Worm (Caenorhabditis elegans) whole organism, L4 larva: Measurements from ENCODE around the gene cox-6A.

Experiments
- Y48G9A.11 ChIP-seq: fragments of 200-800 bp; sonication (Bioruptor generic); IDR thresholded peaks from 2 replicates; pipeline ENCODE4 v1.3.6; 2022; ENCODE audit warnings: missing genetic modification reagents, missing genetic modification characterization, missing compliant biosample characterization
- Y5F2A.4 ChIP-seq: fragments of 200-800 bp; sonication (Bioruptor generic); optimal IDR thresholded peaks from 2 replicates; lab custom pipeline; 2018; ENCODE audit warnings: mild to moderate bottlenecking, missing genetic modification characterization, missing compliant biosample characterization
- ZK546.5 ChIP-seq, 2 experiments: sonication (generic microtip); optimal IDR thresholded peaks; 2 replicates each; lab custom pipeline; 2017; ENCODE audit warnings: missing biosample characterization in 2 of 2, missing genetic modification characterization in 2 of 2
- aha-1 ChIP-seq: fragments of 150-350 bp; peaks from one replicate; lab custom pipeline; 2014; ENCODE audit warnings: missing biosample characterization, missing genetic modification characterization
- ama-1 ChIP-seq: fragments of 150-350 bp; optimal IDR thresholded peaks from 2 replicates; lab custom pipeline; 2014; ENCODE audit warnings: inconsistent platforms, mixed read lengths
- ceh-82 ChIP-seq: sonication (generic microtip); optimal IDR thresholded peaks from 2 replicates; lab custom pipeline; 2017; ENCODE audit warnings: missing biosample characterization, missing genetic modification characterization
- cey-2 ChIP-seq: sonication (generic microtip); optimal IDR thresholded peaks from 3 replicates; lab custom pipeline; 2017; ENCODE audit warnings: missing genetic modification characterization, mild to moderate bottlenecking, missing compliant biosample characterization, antibody characterized with exemption, borderline replicate concordance; ENCODE audit not compliant: insufficient read depth
- ctbp-1 ChIP-seq: fragments of 200-800 bp; sonication (Bioruptor generic); IDR thresholded peaks from 2 replicates; pipeline ENCODE4 v1.3.6; 2022; ENCODE audit warnings: missing genetic modification reagents, missing genetic modification characterization, missing compliant biosample characterization
- daf-16 ChIP-seq, 3 experiments: sonication (generic microtip); optimal IDR thresholded peaks; 2 replicates each; lab custom pipeline; 2016 to 2017; ENCODE audit warnings: missing genetic modification characterization in 3 of 3, missing genetic modification reagents in 3 of 3, mild to moderate bottlenecking in 2 of 3, missing compliant biosample characterization in 2 of 3, missing biosample characterization in 1 of 3, moderate library complexity in 1 of 3
- daf-19 ChIP-seq: fragments of 200-800 bp; sonication (Bioruptor generic); conservative IDR thresholded peaks from 2 replicates; pipeline ENCODE4 v1.3.6; 2022; ENCODE audit warnings: missing genetic modification characterization, missing compliant biosample characterization
- dmd-6 ChIP-seq: fragments of 200-800 bp; sonication (Bioruptor generic); IDR thresholded peaks from 2 replicates; pipeline ENCODE4 v1.3.6; 2022; ENCODE audit warnings: missing genetic modification reagents, missing genetic modification characterization, missing compliant biosample characterization
- dmd-9 ChIP-seq: fragments of 200-800 bp; sonication (Bioruptor generic); IDR thresholded peaks from 2 replicates; pipeline ENCODE4 v1.3.6; 2022; ENCODE audit warnings: missing genetic modification reagents, missing genetic modification characterization, missing compliant biosample characterization
- dpl-1 ChIP-seq: fragments of 150-350 bp; optimal IDR thresholded peaks from 2 replicates; lab custom pipeline; 2014; ENCODE audit warnings: missing biosample characterization, missing genetic modification reagents, missing genetic modification characterization
- duxl-1 ChIP-seq: sonication (generic microtip); optimal IDR thresholded peaks from 2 replicates; lab custom pipeline; 2016; ENCODE audit warnings: mild to moderate bottlenecking, missing genetic modification characterization, moderate library complexity, missing compliant biosample characterization; ENCODE audit not compliant: poor library complexity
- dve-1 ChIP-seq: sonication (generic microtip); optimal IDR thresholded peaks from 2 replicates; lab custom pipeline; 2017; ENCODE audit warnings: antibody characterized with exemption, mild to moderate bottlenecking, missing genetic modification characterization, missing compliant biosample characterization; ENCODE audit not compliant: insufficient read depth
- egl-43 ChIP-seq: fragments of 200-800 bp; sonication (Bioruptor generic); IDR thresholded peaks from 2 replicates; pipeline ENCODE4 v1.3.6; 2022; ENCODE audit warnings: missing genetic modification reagents, missing genetic modification characterization, missing compliant biosample characterization
- fos-1 ChIP-seq: fragments of 150-350 bp; optimal IDR thresholded peaks from 2 replicates; lab custom pipeline; 2014; ENCODE audit warnings: missing biosample characterization, missing genetic modification characterization
- hlh-11 ChIP-seq: fragments of 200-800 bp; sonication (Bioruptor generic); optimal IDR thresholded peaks from 2 replicates; lab custom pipeline; 2018; ENCODE audit warnings: mild to moderate bottlenecking, missing genetic modification characterization, missing compliant biosample characterization
- jun-1 ChIP-seq: fragments of 150-350 bp; optimal IDR thresholded peaks from 2 replicates; lab custom pipeline; 2014; ENCODE audit warnings: missing biosample characterization, missing genetic modification reagents, missing genetic modification characterization
- lin-15B ChIP-seq: fragments of 150-350 bp; sonication (generic microtip); optimal IDR thresholded peaks from 3 replicates; lab custom pipeline; 2014; ENCODE audit warnings: missing biosample characterization, missing genetic modification characterization
- lir-3 ChIP-seq: sonication (generic microtip); optimal IDR thresholded peaks from 2 replicates; lab custom pipeline; 2016; ENCODE audit warnings: mild to moderate bottlenecking, missing genetic modification characterization, missing compliant biosample characterization
- lsy-2 ChIP-seq, 2 experiments: fragments of 150-350 bp in 1 of 2; sonication (generic microtip) in 1 of 2; optimal IDR thresholded peaks; 2 replicates each; lab custom pipeline; 2014 to 2017; ENCODE audit warnings: missing biosample characterization in 2 of 2, missing genetic modification characterization in 2 of 2
- mep-1 ChIP-seq: fragments of 150-350 bp; sonication (generic microtip); optimal IDR thresholded peaks from 3 replicates; lab custom pipeline; 2014; ENCODE audit warnings: missing biosample characterization, missing genetic modification characterization
- nhr-10 ChIP-seq: fragments of 150-350 bp; optimal IDR thresholded peaks from 2 replicates; lab custom pipeline; 2014; ENCODE audit warnings: missing biosample characterization, missing genetic modification characterization
- nhr-111 ChIP-seq: fragments of 200-800 bp; sonication (Bioruptor generic); optimal IDR thresholded peaks from 2 replicates; lab custom pipeline; 2018; ENCODE audit warnings: mild to moderate bottlenecking, missing genetic modification characterization, missing compliant biosample characterization
- nhr-28 ChIP-seq: fragments of 150-350 bp; optimal IDR thresholded peaks from 2 replicates; lab custom pipeline; 2014; ENCODE audit warnings: missing biosample characterization, missing genetic modification characterization
- nhr-6 ChIP-seq: fragments of 150-350 bp; optimal IDR thresholded peaks from 2 replicates; lab custom pipeline; 2014; ENCODE audit warnings: missing biosample characterization, missing genetic modification characterization
- pha-4 ChIP-seq, 2 experiments: fragments of 150-350 bp in 1 of 2; fragments of 200-800 bp in 1 of 2; sonication (Bioruptor generic) in 1 of 2; IDR thresholded peaks in 1 of 2; optimal IDR thresholded peaks in 1 of 2; 2 replicates each; pipeline versions ENCODE4 v1.3.6 to Lab custom; 2014 to 2022; ENCODE audit warnings: missing genetic modification characterization in 2 of 2, missing genetic modification reagents in 2 of 2, missing biosample characterization in 1 of 2, missing compliant biosample characterization in 1 of 2
- php-3 ChIP-seq: fragments of 200-800 bp; sonication (Bioruptor generic); IDR thresholded peaks from 2 replicates; pipeline ENCODE4 v1.3.6; 2022; ENCODE audit warnings: missing genetic modification reagents, missing genetic modification characterization, missing compliant biosample characterization
- pqm-1 ChIP-seq: sonication (generic microtip); optimal IDR thresholded peaks from 2 replicates; lab custom pipeline; 2017; ENCODE audit warnings: missing biosample characterization, missing genetic modification characterization
- set-16 ChIP-seq: fragments of 200-800 bp; sonication (Bioruptor generic); IDR thresholded peaks from 2 replicates; pipeline ENCODE4 v1.3.6; 2022; ENCODE audit warnings: missing genetic modification reagents, missing genetic modification characterization, missing compliant biosample characterization
- snpc-1.2 ChIP-seq: fragments of 200-800 bp; sonication (Bioruptor generic); IDR thresholded peaks from 2 replicates; pipeline ENCODE4 v1.3.6; 2022; ENCODE audit warnings: missing genetic modification reagents, missing genetic modification characterization, missing compliant biosample characterization
- unc-62 ChIP-seq, 3 experiments: fragments of 150-350 bp in 1 of 3; sonication (generic microtip); optimal IDR thresholded peaks in 2 of 3; peaks in 1 of 3; 1 replicate in 1 of 3; 2 replicates in 2 of 3; lab custom pipeline; 2014 to 2017; ENCODE audit warnings: missing biosample characterization in 3 of 3, missing genetic modification characterization in 3 of 3, missing genetic modification reagents in 3 of 3, missing genotype in 1 of 3
- zip-2 ChIP-seq: fragments of 150-350 bp; optimal IDR thresholded peaks from 2 replicates; lab custom pipeline; 2014; ENCODE audit warnings: missing biosample characterization, missing genetic modification characterization

The cox-6A gene

DNA sequence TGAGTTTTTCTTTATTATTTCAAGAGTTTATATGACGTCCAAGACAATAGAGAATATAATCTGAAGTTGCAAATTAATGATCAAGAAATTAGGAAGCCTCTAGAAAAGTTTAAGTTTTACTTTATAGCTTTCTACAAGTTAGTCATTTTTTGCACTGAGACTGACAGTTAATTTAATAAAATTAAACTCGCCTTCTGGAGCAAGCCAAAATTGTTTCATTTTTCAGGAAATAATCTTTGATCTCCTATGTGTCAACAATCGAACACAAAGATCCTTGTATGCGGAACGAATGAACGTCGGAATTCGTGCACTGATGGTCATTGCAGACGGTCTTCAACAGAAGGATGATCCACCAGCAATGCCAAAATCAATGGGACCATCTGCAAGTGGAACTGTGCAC lies 30.9 kb downstream of the cox-6A start:
- TF ChIP-seq fos-1 (tag; lab: Kevin White, UChicago) = no peak
- TF ChIP-seq aha-1 (tag; lab: Kevin White, UChicago) = peak; percentile 93

ce11 chrIII:5112998-5113397 lies 31.5 kb downstream of the cox-6A start:
- no peak for TF ChIP-seq zip-2 (tag; lab: Kevin White, UChicago)
- TF ChIP-seq ZK546.5 (tag; optimal IDR thresholded peaks at IDR 0.05; lab: Kevin White, UChicago) = no peak
- no peak for TF ChIP-seq daf-19 (GFP tag; lab: Robert Waterston, UW)
- no peak for TF ChIP-seq snpc-1.2
- peak; percentile 23 for TF ChIP-seq hlh-11
- peak; percentile 92 for TF ChIP-seq php-3 (GFP tag; lab: Robert Waterston, UW)
- no peak for TF ChIP-seq ama-1
- peak; percentile 12 for TF ChIP-seq pqm-1 (tag; lab: Kevin White, UChicago)
- no peak for TF ChIP-seq egl-43 (GFP tag; lab: Robert Waterston, UW)
- TF ChIP-seq dmd-6 (GFP tag; lab: Robert Waterston, UW) = peak; percentile 8; the same call in 1 of the 2 replicates
- TF ChIP-seq nhr-28 (tag; lab: Kevin White, UChicago) = peak; percentile 35
- no peak for TF ChIP-seq lir-3 (tag; lab: Kevin White, UChicago)
- no peak for TF ChIP-seq daf-16 (GFP tag; optimal IDR thresholded peaks at IDR 0.05; lab: Kevin White, UChicago)
- TF ChIP-seq daf-16 (tag; optimal IDR thresholded peaks at IDR 0.05; lab: Kevin White, UChicago) = peak; percentile 73
- TF ChIP-seq nhr-6 (tag; lab: Kevin White, UChicago) = no peak
- TF ChIP-seq cey-2 (tag; lab: Kevin White, UChicago) = no peak
- no peak for TF ChIP-seq Y48G9A.11 (GFP tag; lab: Robert Waterston, UW)
- no peak for TF ChIP-seq duxl-1
- TF ChIP-seq unc-62 (GFP tag; optimal IDR thresholded peaks at IDR 0.05 in 1 of 2; lab: Kevin White, UChicago) = peak in 1 of 2 experiments; percentile 94
- TF ChIP-seq unc-62 (tag; optimal IDR thresholded peaks at IDR 0.05; lab: Kevin White, UChicago) = no peak
- no peak for TF ChIP-seq nhr-111 (GFP tag; lab: Kevin White, UChicago)

DNA sequence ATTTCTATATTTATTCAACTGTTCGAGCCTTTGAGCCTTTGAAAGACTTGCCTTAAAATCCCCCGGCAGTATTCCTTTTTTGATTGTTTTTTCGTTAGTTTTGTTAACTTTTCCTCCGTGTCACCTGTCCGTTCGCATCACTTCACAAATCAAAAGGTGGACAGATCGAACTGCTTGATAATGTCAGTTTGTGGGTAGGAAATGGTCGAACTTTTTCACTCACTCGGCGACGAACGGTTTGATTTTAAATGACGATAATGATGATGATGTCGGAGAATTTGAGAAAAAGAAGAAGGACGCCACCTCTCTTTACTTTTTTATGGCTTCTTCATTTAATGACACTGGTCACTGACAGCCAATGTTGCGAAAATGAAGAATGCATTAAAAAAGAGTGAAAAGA lies 37.5 kb downstream of the cox-6A start:
- TF ChIP-seq set-16 (GFP tag; lab: Robert Waterston, UW) (no peak), dpl-1 (no peak), dve-1 (tag; lab: Kevin White, UChicago) (no peak), ctbp-1 (GFP tag; lab: Robert Waterston, UW) (no peak), Y5F2A.4 (GFP tag; lab: Kevin White, UChicago) (no peak), nhr-111 (GFP tag; lab: Kevin White, UChicago) (no peak), lsy-2 (tag; optimal IDR thresholded peaks at IDR 0.05; lab: Kevin White, UChicago) (no peak), aha-1 (tag; lab: Kevin White, UChicago) (no peak), pha-4 (GFP tag; IDR thresholded peaks at IDR 0.05; lab: Robert Waterston, UW) (no peak), pha-4 (tag; optimal IDR thresholded peaks at IDR 0.05; lab: Kevin White, UChicago) (no peak), nhr-10 (no peak), lin-15B (tag; lab: Kevin White, UChicago) (no peak), jun-1 (tag; lab: Kevin White, UChicago) (no peak), Y48G9A.11 (GFP tag; lab: Robert Waterston, UW) (no peak), ceh-82 (no peak), mep-1 (tag; lab: Kevin White, UChicago) (no peak), dmd-9 (GFP tag; lab: Robert Waterston, UW) (no peak), hlh-11 (no peak)

ce11 chrIII:5120593-5120992 lies 39.1 kb downstream of the cox-6A start:
- no peak for TF ChIP-seq lin-15B (tag; lab: Kevin White, UChicago)
- TF ChIP-seq aha-1 (tag; lab: Kevin White, UChicago) = peak; percentile 74
